Worm (Caenorhabditis elegans) whole organism, L4 larva: ENCODE data around the gene srh-179.

Experiments used
- F26F4.8 ChIP-seq: fragments of 200-800 bp; sonication (Bioruptor generic); conservative IDR thresholded peaks from 2 replicates; pipeline ENCODE4 v1.3.6; 2022; ENCODE audit warnings: missing genetic modification characterization, missing compliant biosample characterization
- F37D6.2 ChIP-seq: sonication (generic microtip); optimal IDR thresholded peaks from 2 replicates; lab custom pipeline; 2016; ENCODE audit warnings: mild to moderate bottlenecking, missing genetic modification characterization, missing compliant biosample characterization
- F44E2.7 ChIP-seq: fragments of 200-800 bp; sonication (Bioruptor generic); IDR thresholded peaks from 2 replicates; pipeline ENCODE4 v2.1.2; 2022; ENCODE audit warnings: missing genetic modification characterization, missing compliant biosample characterization
- R02D3.7 ChIP-seq: fragments of 150-350 bp; sonication (generic microtip); optimal IDR thresholded peaks from 3 replicates; lab custom pipeline; 2014; ENCODE audit warnings: missing biosample characterization, missing genetic modification characterization
- Y105C5A.15 ChIP-seq: fragments of 200-800 bp; sonication (Bioruptor generic); IDR thresholded peaks from 2 replicates; pipeline ENCODE4 v1.3.6; 2022; ENCODE audit warnings: missing genetic modification characterization, missing compliant biosample characterization
- Y48G9A.11 ChIP-seq: fragments of 200-800 bp; sonication (Bioruptor generic); IDR thresholded peaks from 2 replicates; pipeline ENCODE4 v1.3.6; 2022; ENCODE audit warnings: missing genetic modification reagents, missing genetic modification characterization, missing compliant biosample characterization
- Y5F2A.4 ChIP-seq: fragments of 200-800 bp; sonication (Bioruptor generic); optimal IDR thresholded peaks from 2 replicates; lab custom pipeline; 2018; ENCODE audit warnings: mild to moderate bottlenecking, missing genetic modification characterization, missing compliant biosample characterization
- aha-1 ChIP-seq: fragments of 150-350 bp; peaks from one replicate; lab custom pipeline; 2014; ENCODE audit warnings: missing biosample characterization, missing genetic modification characterization
- ama-1 ChIP-seq: fragments of 150-350 bp; optimal IDR thresholded peaks from 2 replicates; lab custom pipeline; 2014; ENCODE audit warnings: inconsistent platforms, mixed read lengths
- ceh-20 ChIP-seq: fragments of 200-800 bp; sonication (Bioruptor generic); IDR thresholded peaks from 2 replicates; pipeline ENCODE4 v1.3.6; 2022; ENCODE audit warnings: missing genetic modification reagents, missing genetic modification characterization, missing compliant biosample characterization
- ceh-28 ChIP-seq: fragments of 150-350 bp; optimal IDR thresholded peaks from 2 replicates; lab custom pipeline; 2014; ENCODE audit warnings: missing biosample characterization, missing genetic modification reagents, missing genetic modification characterization
- ceh-32 ChIP-seq: sonication (generic microtip); optimal IDR thresholded peaks from 2 replicates; lab custom pipeline; 2016; ENCODE audit warnings: mild to moderate bottlenecking, missing genetic modification characterization, missing compliant biosample characterization; ENCODE audit not compliant: poor library complexity
- ceh-44 ChIP-seq: fragments of 200-800 bp; sonication (Bioruptor generic); IDR thresholded peaks from 2 replicates; pipeline ENCODE4 v1.3.6; 2022; ENCODE audit warnings: missing genetic modification reagents, missing genetic modification characterization, missing compliant biosample characterization
- ctbp-1 ChIP-seq: fragments of 200-800 bp; sonication (Bioruptor generic); IDR thresholded peaks from 2 replicates; pipeline ENCODE4 v1.3.6; 2022; ENCODE audit warnings: missing genetic modification reagents, missing genetic modification characterization, missing compliant biosample characterization
- daf-16 ChIP-seq, 3 experiments: sonication (generic microtip); optimal IDR thresholded peaks; 2 replicates each; lab custom pipeline; 2016 to 2017; ENCODE audit warnings: missing genetic modification characterization in 3 of 3, missing genetic modification reagents in 3 of 3, mild to moderate bottlenecking in 2 of 3, missing compliant biosample characterization in 2 of 3, missing biosample characterization in 1 of 3, moderate library complexity in 1 of 3
- dmd-8 ChIP-seq: fragments of 200-800 bp; sonication (Bioruptor generic); IDR thresholded peaks from 2 replicates; pipeline ENCODE4 v1.3.6; 2022; ENCODE audit warnings: missing genetic modification characterization, missing compliant biosample characterization
- dmd-9 ChIP-seq: fragments of 200-800 bp; sonication (Bioruptor generic); IDR thresholded peaks from 2 replicates; pipeline ENCODE4 v1.3.6; 2022; ENCODE audit warnings: missing genetic modification reagents, missing genetic modification characterization, missing compliant biosample characterization
- dpl-1 ChIP-seq: fragments of 150-350 bp; optimal IDR thresholded peaks from 2 replicates; lab custom pipeline; 2014; ENCODE audit warnings: missing biosample characterization, missing genetic modification reagents, missing genetic modification characterization
- duxl-1 ChIP-seq: sonication (generic microtip); optimal IDR thresholded peaks from 2 replicates; lab custom pipeline; 2016; ENCODE audit warnings: mild to moderate bottlenecking, missing genetic modification characterization, moderate library complexity, missing compliant biosample characterization; ENCODE audit not compliant: poor library complexity
- egl-43 ChIP-seq: fragments of 200-800 bp; sonication (Bioruptor generic); IDR thresholded peaks from 2 replicates; pipeline ENCODE4 v1.3.6; 2022; ENCODE audit warnings: missing genetic modification reagents, missing genetic modification characterization, missing compliant biosample characterization
- hlh-30 ChIP-seq: sonication (generic microtip); optimal IDR thresholded peaks from 2 replicates; lab custom pipeline; 2017; ENCODE audit warnings: antibody characterized with exemption, mild to moderate bottlenecking, missing genetic modification characterization, missing compliant biosample characterization; ENCODE audit not compliant: insufficient read depth
- hmg-1.1 ChIP-seq: fragments of 200-800 bp; sonication (Bioruptor generic); IDR thresholded peaks from 2 replicates; pipeline ENCODE4 v1.3.6; 2022; ENCODE audit warnings: missing genetic modification reagents, missing genetic modification characterization, missing compliant biosample characterization
- lin-1 ChIP-seq: fragments of 200-800 bp; sonication (Bioruptor generic); IDR thresholded peaks from 2 replicates; pipeline ENCODE4 v1.3.6; 2022; ENCODE audit warnings: missing genetic modification reagents, missing genetic modification characterization, missing compliant biosample characterization
- lin-13 ChIP-seq: fragments of 150-350 bp; optimal IDR thresholded peaks from 2 replicates; lab custom pipeline; 2014; ENCODE audit warnings: missing biosample characterization, missing genetic modification reagents, missing genetic modification characterization
- lin-29 ChIP-seq: fragments of 200-800 bp; sonication (Bioruptor generic); IDR thresholded peaks from 2 replicates; pipeline ENCODE4 v1.3.6; 2022; ENCODE audit warnings: missing genetic modification reagents, missing genetic modification characterization, missing compliant biosample characterization
- lin-38 ChIP-seq: fragments of 200-800 bp; sonication (Bioruptor generic); IDR thresholded peaks from 2 replicates; pipeline ENCODE4 v1.3.6; 2022; ENCODE audit warnings: missing genetic modification reagents, missing genetic modification characterization, missing compliant biosample characterization
- lin-39 ChIP-seq: fragments of 150-350 bp; optimal IDR thresholded peaks from 2 replicates; lab custom pipeline; 2014; ENCODE audit warnings: missing biosample characterization, missing genetic modification reagents, missing genetic modification characterization
- lir-3 ChIP-seq: sonication (generic microtip); optimal IDR thresholded peaks from 2 replicates; lab custom pipeline; 2016; ENCODE audit warnings: mild to moderate bottlenecking, missing genetic modification characterization, missing compliant biosample characterization
- lsy-2 ChIP-seq, 2 experiments: fragments of 150-350 bp in 1 of 2; sonication (generic microtip) in 1 of 2; optimal IDR thresholded peaks; 2 replicates each; lab custom pipeline; 2014 to 2017; ENCODE audit warnings: missing biosample characterization in 2 of 2, missing genetic modification characterization in 2 of 2
- madf-5 ChIP-seq, 2 experiments: fragments of 200-800 bp; sonication (Bioruptor generic); IDR thresholded peaks; 2 replicates each; pipeline ENCODE4 v1.3.6; 2022; ENCODE audit warnings: missing compliant biosample characterization in 2 of 2, missing genetic modification characterization in 2 of 2
- mxl-2 ChIP-seq: fragments of 200-800 bp; sonication (Bioruptor generic); conservative IDR thresholded peaks from 2 replicates; pipeline ENCODE4 v1.3.6; 2022; ENCODE audit warnings: missing genetic modification reagents, missing genetic modification characterization, missing compliant biosample characterization
- mxl-3 ChIP-seq: fragments of 200-800 bp; sonication (Bioruptor generic); optimal IDR thresholded peaks from 2 replicates; lab custom pipeline; 2018; ENCODE audit warnings: mild to moderate bottlenecking, missing genetic modification characterization, missing compliant biosample characterization
- nhr-111 ChIP-seq: fragments of 200-800 bp; sonication (Bioruptor generic); optimal IDR thresholded peaks from 2 replicates; lab custom pipeline; 2018; ENCODE audit warnings: mild to moderate bottlenecking, missing genetic modification characterization, missing compliant biosample characterization
- nhr-237 ChIP-seq: sonication (generic microtip); optimal IDR thresholded peaks from 2 replicates; lab custom pipeline; 2017; ENCODE audit warnings: missing biosample characterization, missing genetic modification characterization
- nhr-28 ChIP-seq: fragments of 150-350 bp; optimal IDR thresholded peaks from 2 replicates; lab custom pipeline; 2014; ENCODE audit warnings: missing biosample characterization, missing genetic modification characterization
- nhr-6 ChIP-seq: fragments of 150-350 bp; optimal IDR thresholded peaks from 2 replicates; lab custom pipeline; 2014; ENCODE audit warnings: missing biosample characterization, missing genetic modification characterization
- php-3 ChIP-seq: fragments of 200-800 bp; sonication (Bioruptor generic); IDR thresholded peaks from 2 replicates; pipeline ENCODE4 v1.3.6; 2022; ENCODE audit warnings: missing genetic modification reagents, missing genetic modification characterization, missing compliant biosample characterization
- rbr-2 ChIP-seq: sonication (generic microtip); optimal IDR thresholded peaks from 2 replicates; lab custom pipeline; 2016; ENCODE audit warnings: missing genotype, missing genetic modification characterization, missing compliant biosample characterization
- set-16 ChIP-seq: fragments of 200-800 bp; sonication (Bioruptor generic); IDR thresholded peaks from 2 replicates; pipeline ENCODE4 v1.3.6; 2022; ENCODE audit warnings: missing genetic modification reagents, missing genetic modification characterization, missing compliant biosample characterization
- skn-1 ChIP-seq: fragments of 150-350 bp; optimal IDR thresholded peaks from 2 replicates; lab custom pipeline; 2014; ENCODE audit warnings: missing biosample characterization, missing genetic modification characterization
- snpc-4 ChIP-seq: fragments of 150-350 bp; optimal IDR thresholded peaks from 2 replicates; lab custom pipeline; 2014; ENCODE audit warnings: missing biosample characterization, missing genetic modification characterization
- tra-1 ChIP-seq: fragments of 200-800 bp; sonication (Bioruptor generic); IDR thresholded peaks from 2 replicates; pipeline ENCODE4 v1.3.6; 2022; ENCODE audit warnings: missing genetic modification reagents, missing genetic modification characterization, missing compliant biosample characterization
- vab-7 ChIP-seq: fragments of 200-800 bp; sonication (Bioruptor generic); IDR thresholded peaks from 2 replicates; pipeline ENCODE4 v1.3.6; 2022; ENCODE audit warnings: missing genetic modification reagents, missing genetic modification characterization, missing compliant biosample characterization
- ztf-11 ChIP-seq: fragments of 150-350 bp; optimal IDR thresholded peaks from 2 replicates; lab custom pipeline; 2014; ENCODE audit warnings: missing biosample characterization, missing genetic modification characterization
- ztf-7 ChIP-seq: fragments of 150-350 bp; optimal IDR thresholded peaks from 2 replicates; lab custom pipeline; 2014; ENCODE audit warnings: missing biosample characterization, missing genetic modification characterization

The srh-179 gene

ce11 chrV:18473415-18473814 is 2.8 kb upstream of the srh-179 start, which contains the start of gene srh-182:
TSS of gene srh-182 (minus strand) at chrV:18473515.
- TF ChIP-seq duxl-1 (tag; lab: Kevin White, UChicago) (no peak), aha-1 (peak; percentile 15)

ce11 chrV:18474223-18474622 is 2.0 kb upstream of the srh-179 start, which contains the start of gene srh-181:
TSS of gene srh-181 (plus strand) at chrV:18474523.
- TF ChIP-seq snpc-4 (tag; lab: Kevin White, UChicago) (no peak), nhr-28 (tag; lab: Kevin White, UChicago) (no peak), lsy-2 (tag; optimal IDR thresholded peaks at IDR 0.05; lab: Kevin White, UChicago) (no peak), lir-3 (no peak), ctbp-1 (GFP tag; lab: Robert Waterston, UW) (no peak), ceh-44 (GFP tag; lab: Robert Waterston, UW) (no peak), dmd-9 (no peak), F37D6.2 (tag; lab: Kevin White, UChicago) (no peak), F44E2.7 (GFP tag; lab: Robert Waterston, UW) (no peak), php-3 (GFP tag; lab: Robert Waterston, UW) (no peak), set-16 (no peak), lin-38 (GFP tag; lab: Robert Waterston, UW) (no peak), lin-29 (GFP tag; lab: Robert Waterston, UW) (no peak), nhr-6 (tag; lab: Kevin White, UChicago) (no peak), mxl-2 (GFP tag; lab: Robert Waterston, UW) (no peak), egl-43 (GFP tag; lab: Robert Waterston, UW) (no peak), Y105C5A.15 (GFP tag; lab: Robert Waterston, UW) (no peak), ceh-32 (tag; lab: Kevin White, UChicago) (no peak), tra-1 (no peak), nhr-111 (GFP tag; lab: Kevin White, UChicago) (no peak)

ce11 chrV:18480231-18480630 is 4.0 kb downstream of the srh-179 start, which contains the start of gene srh-178:
TSS of gene srh-178 (minus strand) at chrV:18480331.
- TF ChIP-seq ceh-20 (GFP tag; lab: Robert Waterston, UW) (no peak), nhr-237 (tag; lab: Kevin White, UChicago) (no peak), dmd-8 (GFP tag; lab: Robert Waterston, UW) (no peak), Y48G9A.11 (no peak), ama-1 (lab: Kevin White, UChicago) (no peak), lin-39 (tag; lab: Kevin White, UChicago) (no peak), R02D3.7 (tag; lab: Kevin White, UChicago) (no peak), skn-1 (no peak), lin-13 (GFP tag; lab: Kevin White, UChicago) (no peak), nhr-6 (tag; lab: Kevin White, UChicago) (no peak), mxl-3 (no peak), hmg-1.1 (no peak), F26F4.8 (GFP tag; lab: Robert Waterston, UW) (no peak), set-16 (no peak)

ce11 chrV:18487158-18487557 is 11.0 kb downstream of the srh-179 start, which contains the start of gene Y51A2D.18:
TSS of gene Y51A2D.18 (minus strand) at chrV:18487258.
- TF ChIP-seq lsy-2 (tag; optimal IDR thresholded peaks at IDR 0.05; lab: Kevin White, UChicago): no peak
- TF ChIP-seq, all 104 proteins: peak for 0

- TF ChIP-seq F37D6.2 (tag; lab: Kevin White, UChicago) (peak; percentile 13), vab-7 (GFP tag; lab: Robert Waterston, UW) (no peak), Y5F2A.4 (GFP tag; lab: Kevin White, UChicago) (no peak), daf-16 (GFP tag; optimal IDR thresholded peaks at IDR 0.05; lab: Kevin White, UChicago) (no peak), daf-16 (tag; optimal IDR thresholded peaks at IDR 0.05; lab: Kevin White, UChicago) (no peak), nhr-6 (tag; lab: Kevin White, UChicago) (no peak), ztf-11 (tag; lab: Kevin White, UChicago) (no peak), hlh-30 (tag; lab: Kevin White, UChicago) (peak; percentile 52), rbr-2 (peak; percentile 28), ztf-7 (tag; lab: Kevin White, UChicago) (no peak), lin-1 (no peak), dpl-1 (GFP tag; lab: Kevin White, UChicago) (no peak), madf-5 (GFP tag; IDR thresholded peaks at IDR 0.05; lab: Robert Waterston, UW) (no peak), ceh-32 (tag; lab: Kevin White, UChicago) (no peak), ceh-28 (peak; percentile 16)
These were observed 14.2 kb downstream of the srh-179 start for ce11 chrV:18490284-18490832.
